Fruit fly (Drosophila melanogaster) whole organism, pupa: ENCODE measurements around the gene Rpt6.

ENCODE experiments used
- CG12605 ChIP-seq: fragments of 200-800 bp; sonication (Bioruptor generic); IDR thresholded peaks from 2 replicates; pipeline ENCODE4 v1.3.6; 2022; ENCODE audit warnings: missing biosample characterization, missing genetic modification characterization
- CG13204 ChIP-seq: fragments of 200-800 bp; sonication (Bioruptor generic); optimal IDR thresholded peaks from 2 replicates; lab custom pipeline; 2018; ENCODE audit warnings: missing biosample characterization, mild to moderate bottlenecking, missing genetic modification characterization, moderate library complexity
- CG14655 ChIP-seq: fragments of 200-800 bp; sonication (Bioruptor generic); optimal IDR thresholded peaks from 3 replicates; lab custom pipeline; 2017; ENCODE audit warnings: mild to moderate bottlenecking, missing biosample characterization, missing genetic modification reagents, missing genetic modification characterization
- CG15710 ChIP-seq: fragments of 200-800 bp; sonication (Bioruptor generic); optimal IDR thresholded peaks from 2 replicates; lab custom pipeline; 2018; ENCODE audit warnings: missing biosample characterization, mild to moderate bottlenecking, missing genetic modification characterization, moderate library complexity
- CG8159 ChIP-seq: fragments of 200-800 bp; sonication (Bioruptor generic); optimal IDR thresholded peaks from 3 replicates; lab custom pipeline; 2018; ENCODE audit warnings: missing biosample characterization, mild to moderate bottlenecking, missing genetic modification characterization, moderate library complexity
- CG9948 ChIP-seq: fragments of 200-800 bp; sonication (Bioruptor generic); optimal IDR thresholded peaks from 2 replicates; lab custom pipeline; 2018; ENCODE audit warnings: missing biosample characterization, mild to moderate bottlenecking, missing genetic modification characterization, moderate library complexity
- D1 ChIP-seq: fragments of 200-800 bp; sonication (Bioruptor generic); optimal IDR thresholded peaks from 2 replicates; lab custom pipeline; 2018; ENCODE audit warnings: missing biosample characterization, mild to moderate bottlenecking, missing genetic modification characterization, moderate library complexity
- EcR ChIP-seq: fragments of 200-800 bp; sonication (Bioruptor generic); optimal IDR thresholded peaks from 3 replicates; lab custom pipeline; 2019; ENCODE audit warnings: missing biosample characterization, missing genetic modification characterization, mild to moderate bottlenecking, moderate library complexity, missing genetic modification reagents
- Ets98B ChIP-seq: fragments of 200-800 bp; sonication (Bioruptor generic); IDR thresholded peaks from 2 replicates; pipeline ENCODE4 v1.3.6; 2022; ENCODE audit warnings: missing biosample characterization, missing genetic modification characterization
- Snoo ChIP-seq: fragments of 200-800 bp; sonication (Bioruptor generic); optimal IDR thresholded peaks from 3 replicates; lab custom pipeline; 2017; ENCODE audit warnings: missing biosample characterization, mild to moderate bottlenecking, missing genetic modification characterization, inconsistent platforms
- fd96Ca ChIP-seq: fragments of 200-800 bp; sonication (Bioruptor generic); IDR thresholded peaks from 3 replicates; pipeline ENCODE4 v1.3.6; 2022; ENCODE audit warnings: missing biosample characterization, missing genetic modification characterization
- gl ChIP-seq: fragments of 200-800 bp; sonication (Bioruptor generic); optimal IDR thresholded peaks from 2 replicates; lab custom pipeline; 2018; ENCODE audit warnings: missing biosample characterization, mild to moderate bottlenecking, missing genetic modification characterization
- rn ChIP-seq: fragments of 200-800 bp; sonication (Bioruptor generic); IDR thresholded peaks from 2 replicates; pipeline ENCODE4 v1.3.6; 2022; ENCODE audit warnings: missing biosample characterization, missing genetic modification characterization

DNA sequence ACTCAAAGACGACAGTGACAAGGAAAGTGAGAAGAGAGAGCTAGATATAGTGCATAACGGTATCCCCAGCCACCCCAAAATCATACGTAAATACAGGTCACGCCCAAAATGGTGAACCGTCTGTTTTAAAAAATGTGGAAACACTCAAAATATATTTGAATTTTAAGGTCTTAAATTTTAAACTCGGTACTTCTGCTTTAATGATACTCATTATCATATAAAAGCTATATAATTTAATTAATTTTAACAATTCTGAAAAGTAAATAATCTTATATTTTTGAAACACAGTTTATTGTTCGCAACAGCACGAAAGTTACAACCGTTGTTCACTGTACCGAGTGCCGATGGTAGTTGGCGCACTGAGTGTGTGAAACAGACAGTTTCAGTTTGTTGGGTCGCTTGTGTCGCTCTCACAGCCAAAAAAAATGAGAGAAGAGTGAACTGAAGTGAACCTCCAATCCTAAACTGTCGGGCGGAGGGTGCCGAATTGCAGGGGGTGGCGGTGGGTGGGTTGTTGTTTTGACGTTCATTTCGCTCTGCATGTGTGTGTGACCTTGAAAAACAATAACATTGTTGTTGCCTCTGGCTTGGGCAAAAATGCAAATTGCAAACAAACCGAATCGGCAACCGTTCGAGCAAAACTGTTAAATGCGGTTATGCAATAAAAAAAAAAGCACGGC lies 50.6 kb downstream of the Rpt6 start:
- TF ChIP-seq CG8159 (tag; lab: Kevin White, UChicago) (peak; percentile 85), rn (GFP tag; lab: Robert Waterston, UW) (no peak), Ets98B (peak; percentile 77), Snoo (tag; lab: Kevin White, UChicago) (peak; percentile 78), CG15710 (tag; lab: Kevin White, UChicago) (peak; percentile 79), fd96Ca (peak; percentile 80), D1 (tag; lab: Kevin White, UChicago) (no peak), EcR (peak; percentile 28), CG13204 (GFP tag; lab: Kevin White, UChicago) (peak; percentile 48), CG9948 (peak; percentile 69), CG12605 (GFP tag; lab: Robert Waterston, UW) (peak; percentile 57), gl (tag; lab: Kevin White, UChicago) (peak; percentile 20), CG14655 (GFP tag; lab: Kevin White, UChicago) (no peak)
